Worm (Caenorhabditis elegans) whole organism, L1 larva: ENCODE results near the gene acs-3.

ENCODE experiments used
- elt-2 ChIP-seq: sonication (generic microtip); optimal IDR thresholded peaks from 2 replicates; lab custom pipeline; 2016; ENCODE audit warnings: missing genetic modification characterization, mild to moderate bottlenecking, inconsistent platforms, missing compliant biosample characterization, missing genetic modification reagents
- unc-62 ChIP-seq: fragments of 150-350 bp; optimal IDR thresholded peaks from 2 replicates; lab custom pipeline; 2014; ENCODE audit warnings: missing biosample characterization, missing genetic modification reagents, missing genetic modification characterization

DNA sequence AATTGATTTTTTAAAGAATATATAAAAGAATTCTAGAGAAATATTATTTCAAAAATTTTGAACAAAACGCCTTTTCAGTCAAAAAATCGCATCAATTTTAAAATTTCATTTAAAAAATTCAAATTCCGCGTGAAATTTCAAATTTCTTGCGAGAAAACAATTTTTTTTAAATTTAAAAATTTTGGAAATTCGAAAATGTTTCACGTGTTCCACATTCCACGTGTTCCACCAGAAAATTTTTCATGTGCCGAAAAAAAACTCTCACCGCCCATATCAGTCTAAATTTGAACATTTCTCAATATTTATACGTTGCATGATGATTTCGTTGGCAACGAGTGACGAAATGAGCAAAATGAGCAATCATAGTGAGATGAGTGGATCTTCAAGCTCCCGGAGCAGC lies 5.7 kb downstream of the acs-3 start, which contains the start of gene fbxa-201:
- TF ChIP-seq unc-62 (GFP tag; lab: Kevin White, UChicago), result no peak
- TF ChIP-seq elt-2 (tag; lab: Kevin White, UChicago), result no peak
